Fruit fly (Drosophila melanogaster) whole organism, embryonic: ENCODE measurements around the gene ProRS-m.

Source experiments
- Ada2b ChIP-seq: fragments of 200-800 bp; sonication (Bioruptor generic); IDR thresholded peaks from 2 replicates; pipeline ENCODE4 v1.3.6; 2022; ENCODE audit warnings: missing biosample characterization, missing genetic modification characterization
- Asciz ChIP-seq: fragments of 200-800 bp; sonication (Bioruptor generic); optimal IDR thresholded peaks from 2 replicates; lab custom pipeline; 2017; ENCODE audit warnings: missing biosample characterization, mild to moderate bottlenecking, missing genetic modification characterization, missing genetic modification reagents
- B-H2 ChIP-seq: fragments of 200-800 bp; sonication (Bioruptor generic); optimal IDR thresholded peaks from 2 replicates; lab custom pipeline; 2018; ENCODE audit warnings: missing biosample characterization, mild to moderate bottlenecking, missing genetic modification characterization
- Bdp1 ChIP-seq: fragments of 200-800 bp; sonication (Bioruptor generic); optimal IDR thresholded peaks from 3 replicates; lab custom pipeline; 2016; ENCODE audit warnings: missing biosample characterization, missing genetic modification characterization
- Bteb2 ChIP-seq: fragments of 200-800 bp; sonication (Bioruptor generic); optimal IDR thresholded peaks from 2 replicates; lab custom pipeline; 2016; ENCODE audit warnings: missing biosample characterization, missing genetic modification characterization
- CG11398 ChIP-seq: fragments of 200-800 bp; sonication (Bioruptor generic); optimal IDR thresholded peaks from 2 replicates; lab custom pipeline; 2016; ENCODE audit warnings: missing biosample characterization, missing genetic modification characterization
- CG16863 ChIP-seq: fragments of 200-800 bp; sonication (Bioruptor generic); optimal IDR thresholded peaks from 3 replicates; lab custom pipeline; 2016; ENCODE audit warnings: missing biosample characterization, missing genetic modification characterization
- CG1832 ChIP-seq: fragments of 200-800 bp; sonication (Bioruptor generic); optimal IDR thresholded peaks from 2 replicates; lab custom pipeline; 2017; ENCODE audit warnings: missing biosample characterization, mild to moderate bottlenecking, missing genetic modification characterization, inconsistent platforms
- CG2712 ChIP-seq: fragments of 200-800 bp; optimal IDR thresholded peaks from 3 replicates; lab custom pipeline; 2019; ENCODE audit warnings: missing biosample characterization, mild to moderate bottlenecking, missing genetic modification characterization, moderate library complexity
- CG4282 ChIP-seq: fragments of 200-800 bp; sonication (Bioruptor generic); optimal IDR thresholded peaks from 2 replicates; lab custom pipeline; 2016; ENCODE audit warnings: missing biosample characterization, missing genetic modification characterization
- CG4820 ChIP-seq: fragments of 200-800 bp; sonication (Bioruptor generic); optimal IDR thresholded peaks from 3 replicates; lab custom pipeline; 2016; ENCODE audit warnings: missing biosample characterization, missing genetic modification characterization
- CG6854 ChIP-seq: fragments of 200-800 bp; sonication (Bioruptor generic); optimal IDR thresholded peaks from 3 replicates; lab custom pipeline; 2017; ENCODE audit warnings: missing biosample characterization, mild to moderate bottlenecking, missing genetic modification characterization
- CG9797 ChIP-seq: fragments of 200-800 bp; sonication (Bioruptor generic); optimal IDR thresholded peaks from 3 replicates; lab custom pipeline; 2018; ENCODE audit warnings: missing biosample characterization, mild to moderate bottlenecking, missing genetic modification characterization
- Doc2 ChIP-seq: fragments of 200-800 bp; sonication (Bioruptor generic); IDR thresholded peaks from 2 replicates; pipeline ENCODE4 v1.3.6; 2022; ENCODE audit warnings: missing biosample characterization, missing genetic modification characterization
- Dp ChIP-seq: fragments of 200-800 bp; sonication (Bioruptor generic); optimal IDR thresholded peaks from 2 replicates; lab custom pipeline; 2018; ENCODE audit warnings: missing biosample characterization, mild to moderate bottlenecking, missing genetic modification characterization, moderate library complexity
- E2f1 ChIP-seq: fragments of 200-800 bp; sonication (Bioruptor generic); IDR thresholded peaks from 2 replicates; pipeline ENCODE4 v1.3.6; 2022; ENCODE audit warnings: missing biosample characterization, missing genetic modification characterization
- Gsc ChIP-seq: fragments of 200-800 bp; sonication (Bioruptor generic); IDR thresholded peaks from 2 replicates; pipeline ENCODE4 v1.3.6; 2022; ENCODE audit warnings: missing biosample characterization, missing genetic modification characterization
- HHEX ChIP-seq: fragments of 200-800 bp; sonication (Bioruptor generic); optimal IDR thresholded peaks from 3 replicates; lab custom pipeline; 2017; ENCODE audit warnings: missing biosample characterization, mild to moderate bottlenecking, missing genetic modification characterization, missing genetic modification reagents
- Hr3 ChIP-seq: fragments of 200-800 bp; sonication (Bioruptor generic); optimal IDR thresholded peaks from 3 replicates; lab custom pipeline; 2016; ENCODE audit warnings: missing biosample characterization, missing genetic modification characterization
- Hr78 ChIP-seq, 2 experiments: fragments of 200-800 bp in 1 of 2; fragments of >200 bp in 1 of 2; sonication (Bioruptor generic) in 1 of 2; optimal IDR thresholded peaks; 2 replicates each; lab custom pipeline; 2017 to 2019; ENCODE audit warnings: missing biosample characterization in 2 of 2, missing genetic modification characterization in 2 of 2, mild to moderate bottlenecking in 1 of 2, moderate library complexity in 1 of 2
- Lim3 ChIP-seq: fragments of 200-800 bp; sonication (Bioruptor generic); IDR thresholded peaks from 2 replicates; pipeline ENCODE4 v1.3.6; 2022; ENCODE audit warnings: missing biosample characterization, missing genetic modification characterization
- Mad ChIP-seq: fragments of 200-800 bp; sonication (Bioruptor generic); optimal IDR thresholded peaks from 2 replicates; lab custom pipeline; 2016; ENCODE audit warnings: missing biosample characterization, missing genetic modification characterization
- Sin3A ChIP-seq: fragments of >200 bp; optimal IDR thresholded peaks from 2 replicates; lab custom pipeline; 2018
- Stat92E ChIP-seq, 3 experiments: fragments of >200 bp in 2 of 3; fragments of 200-800 bp in 1 of 3; sonication (Bioruptor generic) in 1 of 3; optimal IDR thresholded peaks; 2 replicates each; lab custom pipeline; 2017 to 2019; ENCODE audit warnings: missing biosample characterization in 3 of 3, missing genetic modification characterization in 3 of 3, mild to moderate bottlenecking in 1 of 3, moderate library complexity in 1 of 3
- Tbp ChIP-seq: fragments of >200 bp; optimal IDR thresholded peaks from 2 replicates; lab custom pipeline; 2018; ENCODE audit warnings: missing biosample characterization, missing genetic modification characterization
- Trl ChIP-seq, 3 experiments: fragments of >200 bp in 2 of 3; fragments of 200-800 bp in 1 of 3; sonication (Bioruptor generic) in 1 of 3; optimal IDR thresholded peaks; 2 replicates in 1 of 3; 3 replicates in 2 of 3; lab custom pipeline; 2016 to 2017; ENCODE audit warnings: missing biosample characterization in 1 of 3, missing genetic modification characterization in 1 of 3
- abd-A ChIP-seq: fragments of 200-800 bp; sonication (Bioruptor generic); optimal IDR thresholded peaks from 3 replicates; lab custom pipeline; 2019; ENCODE audit warnings: missing biosample characterization, mild to moderate bottlenecking, missing genetic modification characterization, moderate library complexity
- ac ChIP-seq: fragments of 200-800 bp; sonication (Bioruptor generic); optimal IDR thresholded peaks from 3 replicates; lab custom pipeline; 2017; ENCODE audit warnings: missing biosample characterization, mild to moderate bottlenecking, missing genetic modification characterization
- chn ChIP-seq: fragments of 200-800 bp; sonication (Bioruptor generic); optimal IDR thresholded peaks from 2 replicates; lab custom pipeline; 2016; ENCODE audit warnings: missing biosample characterization, missing genetic modification characterization
- dmrt11E ChIP-seq: fragments of 200-800 bp; sonication (Bioruptor generic); optimal IDR thresholded peaks from 3 replicates; lab custom pipeline; 2018; ENCODE audit warnings: missing biosample characterization, mild to moderate bottlenecking, missing genetic modification characterization, moderate library complexity
- dmrt99B ChIP-seq: fragments of 200-800 bp; sonication (Bioruptor generic); optimal IDR thresholded peaks from 2 replicates; lab custom pipeline; 2018; ENCODE audit warnings: missing biosample characterization, mild to moderate bottlenecking, missing genetic modification characterization, moderate library complexity
- fru ChIP-seq: fragments of >200 bp; optimal IDR thresholded peaks from 2 replicates; lab custom pipeline; 2017
- gce ChIP-seq: fragments of 200-800 bp; sonication (Bioruptor generic); IDR thresholded peaks from 3 replicates; pipeline ENCODE4 v1.3.6; 2022; ENCODE audit warnings: missing biosample characterization, missing genetic modification characterization
- gt ChIP-seq: fragments of 200-800 bp; sonication (Bioruptor generic); IDR thresholded peaks from 2 replicates; pipeline ENCODE4 v1.3.6; 2022; ENCODE audit warnings: missing biosample characterization, missing genetic modification characterization
- hb ChIP-seq: fragments of 200-800 bp; sonication (Bioruptor generic); IDR thresholded peaks from 3 replicates; pipeline ENCODE4 v1.3.6; 2022; ENCODE audit warnings: missing biosample characterization, missing genetic modification characterization; ENCODE audit not compliant: partially characterized antibody
- lilli ChIP-seq: fragments of 200-800 bp; sonication (Bioruptor generic); optimal IDR thresholded peaks from 3 replicates; lab custom pipeline; 2016; ENCODE audit warnings: missing biosample characterization, missing genetic modification characterization
- lola ChIP-seq, 3 experiments: fragments of >200 bp in 2 of 3; fragments of 200-800 bp in 1 of 3; sonication (Bioruptor generic) in 1 of 3; optimal IDR thresholded peaks; 2 replicates each; lab custom pipeline; 2017 to 2019; ENCODE audit warnings: missing biosample characterization in 3 of 3, missing genetic modification characterization in 3 of 3, mild to moderate bottlenecking in 1 of 3, moderate library complexity in 1 of 3
- lov ChIP-seq, 2 experiments: fragments of 200-800 bp in 1 of 2; fragments of >200 bp in 1 of 2; sonication (Bioruptor generic) in 1 of 2; IDR thresholded peaks in 1 of 2; optimal IDR thresholded peaks in 1 of 2; 2 replicates in 1 of 2; 3 replicates in 1 of 2; pipeline versions ENCODE4 v1.3.6 to Lab custom; 2017 to 2022; ENCODE audit warnings: missing biosample characterization in 1 of 2, missing genetic modification characterization in 1 of 2
- maf-S ChIP-seq: fragments of 200-800 bp; sonication (Bioruptor generic); optimal IDR thresholded peaks from 2 replicates; lab custom pipeline; 2016; ENCODE audit warnings: missing biosample characterization, missing genetic modification characterization
- nom ChIP-seq: fragments of 200-800 bp; sonication (Bioruptor generic); optimal IDR thresholded peaks from 2 replicates; lab custom pipeline; 2017; ENCODE audit warnings: missing biosample characterization, missing genetic modification characterization, mild to moderate bottlenecking, moderate library complexity, missing genetic modification reagents
- p53 ChIP-seq: fragments of 200-800 bp; sonication (Bioruptor generic); optimal IDR thresholded peaks from 2 replicates; lab custom pipeline; 2016; ENCODE audit warnings: missing biosample characterization, missing genetic modification characterization
- pum ChIP-seq: fragments of 200-800 bp; sonication (Bioruptor generic); optimal IDR thresholded peaks from 2 replicates; lab custom pipeline; 2016; ENCODE audit warnings: missing biosample characterization, missing genetic modification characterization
- shn ChIP-seq: fragments of 200-800 bp; sonication (Bioruptor generic); optimal IDR thresholded peaks from 3 replicates; lab custom pipeline; 2016; ENCODE audit warnings: missing biosample characterization, missing genetic modification characterization
- twi ChIP-seq: fragments of 200-800 bp; optimal IDR thresholded peaks from 2 replicates; lab custom pipeline; 2019; ENCODE audit warnings: missing biosample characterization, mild to moderate bottlenecking, missing genetic modification characterization, moderate library complexity
- vnd ChIP-seq: fragments of 200-800 bp; sonication (Bioruptor generic); IDR thresholded peaks from 3 replicates; pipeline ENCODE4 v1.3.6; 2022; ENCODE audit warnings: missing biosample characterization, missing genetic modification characterization; ENCODE audit not compliant: partially characterized antibody
- z ChIP-seq: fragments of 200-800 bp; sonication (Bioruptor generic); IDR thresholded peaks from 3 replicates; pipeline ENCODE4 v1.3.6; 2022; ENCODE audit warnings: missing biosample characterization, missing genetic modification characterization
- zfh1 ChIP-seq: fragments of 200-800 bp; sonication (Bioruptor generic); IDR thresholded peaks from 3 replicates; pipeline ENCODE4 v1.3.6; 2022; ENCODE audit warnings: missing biosample characterization, missing genetic modification characterization

Gene ProRS-m

dm6 chr3L:2634929-2635799 is 16.5 kb downstream of the ProRS-m start (continued):
- TF ChIP-seq Asciz (GFP tag; lab: Kevin White, UChicago) (peak; percentile 74), lilli (peak; percentile 80), Hr3 (GFP tag; lab: Kevin White, UChicago) (peak; percentile 44), E2f1 (GFP tag; lab: Robert Waterston, UW) (peak; percentile 77), lola (GFP tag; optimal IDR thresholded peaks at IDR 0.05; lab: Kevin White, UChicago) (peak in 2 of 3 experiments; percentile 47 to 53), maf-S (GFP tag; lab: Kevin White, UChicago) (peak; percentile 68), CG6854 (peak; percentile 85), nom (GFP tag; lab: Kevin White, UChicago) (peak; percentile 74), lov (optimal IDR thresholded peaks at IDR 0.05; lab: Kevin White, UChicago) (no peak), lov (GFP tag; IDR thresholded peaks at IDR 0.05; lab: Robert Waterston, UW) (peak; percentile 93), dmrt99B (peak; percentile 66), dmrt11E (tag; lab: Kevin White, UChicago) (peak; percentile 65), ac (GFP tag; lab: Kevin White, UChicago) (peak; percentile 86), CG9797 (GFP tag; lab: Kevin White, UChicago) (peak; percentile 54), Trl (optimal IDR thresholded peaks at IDR 0.05; lab: Kevin White, UChicago) (peak in 1 of 2 experiments; percentile 32), Trl (GFP tag; optimal IDR thresholded peaks at IDR 0.05; lab: Kevin White, UChicago) (peak; percentile 91), B-H2 (GFP tag; lab: Kevin White, UChicago) (peak; percentile 91), twi (peak; percentile 81), CG1832 (GFP tag; lab: Kevin White, UChicago) (peak; percentile 42), Ada2b (GFP tag; lab: Robert Waterston, UW) (peak; percentile 53), shn (GFP tag; lab: Kevin White, UChicago) (peak; percentile 68), HHEX (peak; percentile 91), CG4820 (GFP tag; lab: Kevin White, UChicago) (peak; percentile 40), chn (GFP tag; lab: Kevin White, UChicago) (peak; percentile 86), Lim3 (GFP tag; lab: Robert Waterston, UW) (no peak), Bdp1 (GFP tag; lab: Kevin White, UChicago) (peak; percentile 61), Hr78 (GFP tag; optimal IDR thresholded peaks at IDR 0.05; lab: Kevin White, UChicago) (no peak), z (no peak), Gsc (GFP tag; lab: Robert Waterston, UW) (no peak), CG2712 (tag; lab: Kevin White, UChicago) (peak; percentile 64), p53 (GFP tag; lab: Kevin White, UChicago) (peak; percentile 65), gce (GFP tag; lab: Robert Waterston, UW) (peak; percentile 82; the same call in 2 of the 3 replicates), CG16863 (GFP tag; lab: Kevin White, UChicago) (peak; percentile 72), CG4282 (GFP tag; lab: Kevin White, UChicago) (no peak), zfh1 (GFP tag; lab: Robert Waterston, UW) (peak; percentile 86), Tbp (GFP tag; lab: Kevin White, UChicago) (peak; percentile 5), vnd (peak; percentile 80), hb (GFP tag; lab: Robert Waterston, UW) (peak; percentile 71; the same call in 2 of the 3 replicates), abd-A (tag; lab: Kevin White, UChicago) (no peak), Doc2 (GFP tag; lab: Robert Waterston, UW) (no peak), Mad (peak; percentile 77), CG11398 (GFP tag; lab: Kevin White, UChicago) (peak; percentile 67), fru (lab: Kevin White, UChicago) (no peak), Bteb2 (GFP tag; lab: Kevin White, UChicago) (peak; percentile 79), pum (peak; percentile 47), Stat92E (GFP tag; optimal IDR thresholded peaks at IDR 0.05; lab: Kevin White, UChicago) (no peak), gt (GFP tag; lab: Robert Waterston, UW) (peak; percentile 13; the same call in 1 of the 2 replicates), Dp (GFP tag; lab: Kevin White, UChicago) (peak; percentile 68), Sin3A (lab: Kevin White, UChicago) (peak; percentile 77)
